Fruit fly (Drosophila melanogaster) whole organism, adult: ENCODE measurements around the gene Ilp8.
A peak's percentile ranks its signal among the peaks of the same experiment; 100 is the strongest.

Experiments used
- CG11617 ChIP-seq: fragments of 200-800 bp; sonication (Bioruptor generic); optimal IDR thresholded peaks from 2 replicates; lab custom pipeline; 2017; ENCODE audit warnings: mild to moderate bottlenecking, missing biosample characterization, missing genetic modification reagents, missing genetic modification characterization
- CG12768 ChIP-seq: fragments of 200-800 bp; sonication (Bioruptor generic); optimal IDR thresholded peaks from 2 replicates; lab custom pipeline; 2017; ENCODE audit warnings: missing biosample characterization, missing genetic modification characterization, mild to moderate bottlenecking, moderate library complexity, missing genetic modification reagents
- CG14711 ChIP-seq: fragments of 200-800 bp; sonication (Bioruptor generic); optimal IDR thresholded peaks from 2 replicates; lab custom pipeline; 2018; ENCODE audit warnings: missing biosample characterization, mild to moderate bottlenecking, missing genetic modification characterization, moderate library complexity
- CG1620 ChIP-seq: fragments of 200-800 bp; sonication (Bioruptor generic); optimal IDR thresholded peaks from 2 replicates; lab custom pipeline; 2016; ENCODE audit warnings: missing biosample characterization, missing genetic modification characterization
- CG33017 ChIP-seq: fragments of 200-800 bp; sonication (Bioruptor generic); optimal IDR thresholded peaks from 2 replicates; lab custom pipeline; 2018; ENCODE audit warnings: missing biosample characterization, mild to moderate bottlenecking, missing genetic modification characterization, moderate library complexity
- CG5204 ChIP-seq: fragments of 200-800 bp; sonication (Bioruptor generic); optimal IDR thresholded peaks from 2 replicates; lab custom pipeline; 2016; ENCODE audit warnings: missing biosample characterization, missing genetic modification characterization
- CG7045 ChIP-seq: fragments of 200-800 bp; sonication (Bioruptor generic); optimal IDR thresholded peaks from 2 replicates; lab custom pipeline; 2017; ENCODE audit warnings: missing biosample characterization, mild to moderate bottlenecking, missing genetic modification characterization
- CG7101 ChIP-seq: fragments of 200-800 bp; sonication (Bioruptor generic); optimal IDR thresholded peaks from 2 replicates; lab custom pipeline; 2018; ENCODE audit warnings: missing biosample characterization, mild to moderate bottlenecking, missing genetic modification characterization, moderate library complexity
- Clk ChIP-seq: fragments of 200-800 bp; sonication (Bioruptor generic); optimal IDR thresholded peaks from 2 replicates; lab custom pipeline; 2017; ENCODE audit warnings: missing biosample characterization, missing genetic modification characterization
- Crg-1 ChIP-seq: fragments of 200-800 bp; sonication (Bioruptor generic); optimal IDR thresholded peaks from 2 replicates; lab custom pipeline; 2016; ENCODE audit warnings: missing biosample characterization, missing genetic modification characterization
- Hr96 ChIP-seq: fragments of 200-800 bp; sonication (Bioruptor generic); optimal IDR thresholded peaks from 2 replicates; lab custom pipeline; 2016; ENCODE audit warnings: missing biosample characterization, missing genetic modification characterization
- Mnt ChIP-seq: fragments of 200-800 bp; sonication (Bioruptor generic); optimal IDR thresholded peaks from 2 replicates; lab custom pipeline; 2016; ENCODE audit warnings: missing biosample characterization, mild to moderate bottlenecking, missing genetic modification characterization
- bab1 ChIP-seq: fragments of 200-800 bp; sonication (Bioruptor generic); optimal IDR thresholded peaks from 3 replicates; lab custom pipeline; 2019; ENCODE audit warnings: missing biosample characterization, mild to moderate bottlenecking, missing genetic modification characterization, moderate library complexity
- cic ChIP-seq: fragments of 200-800 bp; sonication (Bioruptor generic); optimal IDR thresholded peaks from 2 replicates; lab custom pipeline; 2017; ENCODE audit warnings: missing biosample characterization, mild to moderate bottlenecking, missing genetic modification characterization, moderate library complexity
- cnc ChIP-seq, 2 experiments: fragments of >200 bp; optimal IDR thresholded peaks; 2 replicates each; lab custom pipeline; 2017
- kay ChIP-seq: fragments of 200-800 bp; sonication (Bioruptor generic); peaks from one replicate; lab custom pipeline; 2016; ENCODE audit warnings: missing biosample characterization, missing genetic modification characterization, borderline replicate concordance
- ovo ChIP-seq: fragments of 200-800 bp; sonication (Bioruptor generic); optimal IDR thresholded peaks from 2 replicates; lab custom pipeline; 2016; ENCODE audit warnings: missing biosample characterization, missing genetic modification characterization
- pad ChIP-seq: fragments of 200-800 bp; sonication (Bioruptor generic); optimal IDR thresholded peaks from 3 replicates; lab custom pipeline; 2017; ENCODE audit warnings: missing biosample characterization, missing genetic modification characterization, mild to moderate bottlenecking, moderate library complexity, missing genetic modification reagents
- tj ChIP-seq: fragments of 200-800 bp; sonication (Bioruptor generic); optimal IDR thresholded peaks from 3 replicates; lab custom pipeline; 2017; ENCODE audit warnings: missing biosample characterization, mild to moderate bottlenecking, missing genetic modification characterization, moderate library complexity
- toe ChIP-seq: fragments of 200-800 bp; sonication (Bioruptor generic); optimal IDR thresholded peaks from 2 replicates; lab custom pipeline; 2016; ENCODE audit warnings: missing biosample characterization, missing genetic modification characterization

Ilp8 gene

DNA sequence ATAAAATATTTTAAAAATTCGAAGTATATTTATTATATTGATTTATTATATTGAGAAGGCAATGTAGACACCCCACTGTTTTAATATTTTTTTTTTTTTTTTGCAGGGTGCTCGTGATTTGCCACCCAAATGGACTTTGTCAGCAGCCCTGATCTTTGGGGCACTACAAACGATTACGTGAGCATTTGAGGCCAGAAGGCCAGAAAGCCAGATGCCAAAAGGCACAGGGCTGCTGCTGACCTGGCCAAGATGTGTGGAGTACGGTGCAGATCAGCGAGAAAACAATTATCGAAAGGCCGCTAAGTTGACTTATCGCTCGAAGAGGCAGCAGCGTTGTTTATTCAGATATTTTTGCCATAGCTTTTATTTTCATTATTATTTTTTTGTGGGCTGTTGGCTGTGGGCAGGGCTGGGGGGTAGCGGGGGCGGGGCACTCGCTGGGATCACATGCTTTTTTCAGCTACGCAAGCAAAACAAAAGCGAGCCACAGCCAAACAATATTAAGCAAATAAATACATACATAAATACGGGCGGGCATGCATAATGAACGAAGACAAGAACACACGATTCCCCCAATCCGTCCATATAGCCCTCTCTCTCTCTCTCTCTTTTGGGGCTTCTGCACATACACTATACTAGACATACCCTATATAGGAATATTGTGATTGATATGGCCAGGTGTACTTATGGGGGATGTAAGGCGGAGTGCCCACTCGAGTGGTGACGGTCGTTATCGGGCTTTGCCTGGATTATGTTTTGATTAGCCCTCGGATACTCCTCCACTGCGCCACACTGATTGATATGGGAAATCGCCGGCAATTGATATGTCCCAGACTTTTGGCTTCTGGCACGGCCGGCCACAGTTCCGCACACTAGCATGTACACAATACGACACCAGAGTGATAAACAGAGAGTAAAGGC, 28.4 kb downstream of the Ilp8 start:
- TF ChIP-seq CG12768 = peak; percentile 49
- TF ChIP-seq cnc (optimal IDR thresholded peaks at IDR 0.05; lab: Kevin White, UChicago) = no peak
- no peak for TF ChIP-seq Clk (GFP tag; lab: Kevin White, UChicago)
- peak; percentile 99 for TF ChIP-seq tj (GFP tag; lab: Kevin White, UChicago)
- TF ChIP-seq Hr96 (GFP tag; lab: Kevin White, UChicago) = no peak
- TF ChIP-seq cic (GFP tag; lab: Kevin White, UChicago) = peak; percentile 31
- TF ChIP-seq CG5204 (GFP tag; lab: Kevin White, UChicago) = no peak
- TF ChIP-seq CG7045 (GFP tag; lab: Kevin White, UChicago) = peak; percentile 31
- TF ChIP-seq ovo (GFP tag; lab: Kevin White, UChicago) = peak; percentile 25
- TF ChIP-seq Crg-1 = peak; percentile 45
- TF ChIP-seq toe (GFP tag; lab: Kevin White, UChicago) = no peak
- no peak for TF ChIP-seq bab1
- TF ChIP-seq CG1620 (GFP tag; lab: Kevin White, UChicago) = no peak
- TF ChIP-seq CG7101 (tag; lab: Kevin White, UChicago) = no peak
- peak; percentile 35 for TF ChIP-seq pad
- no peak for TF ChIP-seq CG11617 (GFP tag; lab: Kevin White, UChicago)
- no peak for TF ChIP-seq CG33017
- no peak for TF ChIP-seq CG14711 (tag; lab: Kevin White, UChicago)
- no peak for TF ChIP-seq Mnt (GFP tag; lab: Kevin White, UChicago)
- TF ChIP-seq kay = no peak

- peak; percentile 19 for TF ChIP-seq cic (GFP tag; lab: Kevin White, UChicago)
- TF ChIP-seq CG33017 = no peak
- TF ChIP-seq CG12768 = peak; percentile 5
- TF ChIP-seq cnc (optimal IDR thresholded peaks at IDR 0.05; lab: Kevin White, UChicago) = peak in 1 of 2 experiments; percentile 19
- no peak for TF ChIP-seq Clk (GFP tag; lab: Kevin White, UChicago)
Measured at dm6 chr3L:17002140-17002849, 29.6 kb downstream of the Ilp8 start.

dm6 chr3L:17001055-17001454, 30.8 kb downstream of the Ilp8 start:
- TF ChIP-seq cic (GFP tag; lab: Kevin White, UChicago) (peak; percentile 38), CG1620 (GFP tag; lab: Kevin White, UChicago) (no peak), ovo (GFP tag; lab: Kevin White, UChicago) (no peak), kay (no peak), CG33017 (peak; percentile 21), CG5204 (GFP tag; lab: Kevin White, UChicago) (no peak), Clk (GFP tag; lab: Kevin White, UChicago) (no peak), bab1 (no peak), cnc (optimal IDR thresholded peaks at IDR 0.05; lab: Kevin White, UChicago) (no peak), CG14711 (tag; lab: Kevin White, UChicago) (no peak), Hr96 (GFP tag; lab: Kevin White, UChicago) (no peak), CG7045 (GFP tag; lab: Kevin White, UChicago) (peak; percentile 63), CG7101 (tag; lab: Kevin White, UChicago) (peak; percentile 33), toe (GFP tag; lab: Kevin White, UChicago) (peak; percentile 14), CG11617 (GFP tag; lab: Kevin White, UChicago) (peak; percentile 9), tj (GFP tag; lab: Kevin White, UChicago) (no peak), Mnt (GFP tag; lab: Kevin White, UChicago) (peak; percentile 33), Crg-1 (no peak), pad (peak; percentile 2), CG12768 (peak; percentile 69)

DNA sequence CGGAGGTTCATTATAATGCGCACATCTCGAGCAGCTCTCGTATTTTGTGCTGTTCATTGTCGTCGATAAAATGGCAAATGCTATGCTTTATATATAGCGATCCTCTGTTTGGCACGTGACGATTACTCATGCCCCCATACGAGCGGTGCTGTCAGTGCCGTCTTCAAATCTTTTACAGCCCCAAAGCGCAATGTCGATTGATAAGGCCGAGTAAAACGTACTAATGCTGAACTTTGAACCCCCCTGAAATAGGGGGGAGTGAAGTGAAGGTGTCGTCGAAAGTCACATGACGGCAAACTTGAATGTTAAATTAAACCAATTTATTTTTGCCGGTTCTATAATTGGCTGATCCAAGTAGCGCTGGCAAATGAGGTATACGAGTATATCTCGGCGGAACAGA, 31.6 kb downstream of the Ilp8 start:
- TF ChIP-seq ovo (GFP tag; lab: Kevin White, UChicago) (no peak), CG7045 (GFP tag; lab: Kevin White, UChicago) (peak; percentile 43), Clk (GFP tag; lab: Kevin White, UChicago) (peak; percentile 64), CG7101 (tag; lab: Kevin White, UChicago) (peak; percentile 36), CG33017 (peak; percentile 58), Crg-1 (peak; percentile 4), pad (no peak), CG14711 (tag; lab: Kevin White, UChicago) (no peak), CG12768 (peak; percentile 97), Mnt (GFP tag; lab: Kevin White, UChicago) (peak; percentile 64), CG1620 (GFP tag; lab: Kevin White, UChicago) (no peak), CG11617 (GFP tag; lab: Kevin White, UChicago) (peak; percentile 45), Hr96 (GFP tag; lab: Kevin White, UChicago) (peak; percentile 86), bab1 (peak; percentile 15), CG5204 (GFP tag; lab: Kevin White, UChicago) (no peak), cnc (optimal IDR thresholded peaks at IDR 0.05; lab: Kevin White, UChicago) (no peak), toe (GFP tag; lab: Kevin White, UChicago) (no peak), kay (no peak), cic (GFP tag; lab: Kevin White, UChicago) (peak; percentile 69), tj (GFP tag; lab: Kevin White, UChicago) (peak; percentile 27)

dm6 chr3L:16994805-16995204, 37.1 kb downstream of the Ilp8 start:
- TF ChIP-seq cnc (optimal IDR thresholded peaks at IDR 0.05; lab: Kevin White, UChicago) (no peak), bab1 (no peak), CG33017 (no peak), Clk (GFP tag; lab: Kevin White, UChicago) (no peak), CG5204 (GFP tag; lab: Kevin White, UChicago) (no peak), Mnt (GFP tag; lab: Kevin White, UChicago) (no peak), CG12768 (no peak), kay (no peak), CG7101 (tag; lab: Kevin White, UChicago) (no peak), Hr96 (GFP tag; lab: Kevin White, UChicago) (no peak), pad (no peak), tj (GFP tag; lab: Kevin White, UChicago) (no peak), CG14711 (tag; lab: Kevin White, UChicago) (no peak), CG1620 (GFP tag; lab: Kevin White, UChicago) (no peak), cic (GFP tag; lab: Kevin White, UChicago) (no peak), Crg-1 (no peak)
